Worm (Caenorhabditis elegans) whole organism, L2 larva: ENCODE measurements around the gene srbc-14.

Experiments
- C34F6.9 ChIP-seq: fragments of 150-350 bp; optimal IDR thresholded peaks from 2 replicates; lab custom pipeline; 2014; ENCODE audit warnings: missing biosample characterization, missing genetic modification characterization
- R02D3.7 ChIP-seq: fragments of 150-350 bp; optimal IDR thresholded peaks from 2 replicates; lab custom pipeline; 2014; ENCODE audit warnings: missing biosample characterization, missing genetic modification characterization
- Y55F3AM.14 ChIP-seq: fragments of 200-800 bp; sonication (Bioruptor generic); optimal IDR thresholded peaks from 2 replicates; lab custom pipeline; 2018; ENCODE audit warnings: mild to moderate bottlenecking, missing genetic modification characterization, missing compliant biosample characterization
- ZK546.5 ChIP-seq: sonication (generic microtip); optimal IDR thresholded peaks from 2 replicates; lab custom pipeline; 2017; ENCODE audit warnings: missing biosample characterization, missing genetic modification characterization
- ama-1 ChIP-seq: fragments of 150-350 bp; optimal IDR thresholded peaks from 2 replicates; lab custom pipeline; 2018; ENCODE audit warnings: inconsistent platforms
- blmp-1 ChIP-seq: sonication (generic microtip); optimal IDR thresholded peaks from 2 replicates; lab custom pipeline; 2017; ENCODE audit warnings: missing genetic modification characterization, mild to moderate bottlenecking, missing compliant biosample characterization, antibody characterized with exemption, moderate library complexity; ENCODE audit not compliant: insufficient read depth
- ceh-16 ChIP-seq: fragments of 150-350 bp; optimal IDR thresholded peaks from 2 replicates; lab custom pipeline; 2014; ENCODE audit warnings: missing biosample characterization, missing genetic modification characterization
- dmd-4 ChIP-seq: sonication (generic microtip); optimal IDR thresholded peaks from 2 replicates; lab custom pipeline; 2017; ENCODE audit warnings: missing biosample characterization, missing genetic modification characterization
- egl-27 ChIP-seq: sonication (generic microtip); optimal IDR thresholded peaks from 3 replicates; lab custom pipeline; 2017; ENCODE audit warnings: missing biosample characterization, missing genetic modification reagents, missing genetic modification characterization
- elt-1 ChIP-seq: fragments of 150-350 bp; optimal IDR thresholded peaks from 2 replicates; lab custom pipeline; 2014; ENCODE audit warnings: missing biosample characterization, missing genetic modification characterization
- elt-3 ChIP-seq: sonication (generic microtip); optimal IDR thresholded peaks from 2 replicates; lab custom pipeline; 2017; ENCODE audit warnings: missing biosample characterization, missing genetic modification characterization
- lin-11 ChIP-seq: fragments of 150-350 bp; sonication (generic microtip); optimal IDR thresholded peaks from 2 replicates; lab custom pipeline; 2014; ENCODE audit warnings: missing biosample characterization, missing genetic modification characterization, inconsistent platforms, mixed read lengths
- lin-39 ChIP-seq: fragments of 150-350 bp; optimal IDR thresholded peaks from 2 replicates; lab custom pipeline; 2014; ENCODE audit warnings: missing biosample characterization, missing genetic modification reagents, missing genetic modification characterization
- mab-5 ChIP-seq: fragments of 150-350 bp; optimal IDR thresholded peaks from 2 replicates; lab custom pipeline; 2014; ENCODE audit warnings: missing biosample characterization, missing genetic modification characterization
- mbf-1 ChIP-seq: sonication (generic microtip); optimal IDR thresholded peaks from 2 replicates; lab custom pipeline; 2017; ENCODE audit warnings: missing biosample characterization, missing genetic modification characterization
- mdl-1 ChIP-seq, 2 experiments: fragments of 150-350 bp in 1 of 2; sonication (generic microtip) in 1 of 2; optimal IDR thresholded peaks; 2 replicates each; lab custom pipeline; 2017; ENCODE audit warnings: missing biosample characterization in 2 of 2, missing genetic modification characterization in 2 of 2
- nhr-10 ChIP-seq: sonication (generic microtip); optimal IDR thresholded peaks from 2 replicates; lab custom pipeline; 2017; ENCODE audit warnings: missing biosample characterization, missing genetic modification characterization
- nhr-12 ChIP-seq: fragments of 150-350 bp; optimal IDR thresholded peaks from 2 replicates; lab custom pipeline; 2014; ENCODE audit warnings: missing biosample characterization, missing genetic modification characterization
- nhr-21 ChIP-seq: fragments of 150-350 bp; optimal IDR thresholded peaks from 2 replicates; lab custom pipeline; 2014; ENCODE audit warnings: missing biosample characterization, missing genetic modification characterization
- nhr-23 ChIP-seq: fragments of 150-350 bp; optimal IDR thresholded peaks from 2 replicates; lab custom pipeline; 2014; ENCODE audit warnings: missing biosample characterization, missing genetic modification reagents, missing genetic modification characterization
- nhr-237 ChIP-seq: fragments of 150-350 bp; optimal IDR thresholded peaks from 2 replicates; lab custom pipeline; 2014; ENCODE audit warnings: missing biosample characterization, missing genetic modification characterization
- nhr-77 ChIP-seq: fragments of 150-350 bp; optimal IDR thresholded peaks from 2 replicates; lab custom pipeline; 2014; ENCODE audit warnings: missing biosample characterization, missing genetic modification characterization
- sem-4 ChIP-seq: fragments of 150-350 bp; optimal IDR thresholded peaks from 2 replicates; lab custom pipeline; 2014; ENCODE audit warnings: missing biosample characterization, missing genetic modification reagents, missing genetic modification characterization
- sma-9 ChIP-seq, 2 experiments: fragments of 150-350 bp in 1 of 2; sonication (generic microtip) in 1 of 2; optimal IDR thresholded peaks; 2 replicates each; lab custom pipeline; 2014 to 2016; ENCODE audit warnings: missing genetic modification characterization in 2 of 2, mild to moderate bottlenecking in 1 of 2, missing biosample characterization in 1 of 2, missing compliant biosample characterization in 1 of 2, missing genetic modification reagents in 1 of 2, moderate library complexity in 1 of 2
- unc-39 ChIP-seq: fragments of 150-350 bp; optimal IDR thresholded peaks from 2 replicates; lab custom pipeline; 2014; ENCODE audit warnings: missing biosample characterization, missing genetic modification characterization
- ztf-1 ChIP-seq: fragments of 200-800 bp; sonication (Bioruptor generic); conservative IDR thresholded peaks from 2 replicates; pipeline ENCODE4 v1.3.6; 2022; ENCODE audit warnings: missing genetic modification characterization, missing compliant biosample characterization
- ztf-4 ChIP-seq: fragments of 150-350 bp; optimal IDR thresholded peaks from 2 replicates; lab custom pipeline; 2014; ENCODE audit warnings: missing biosample characterization, missing genetic modification characterization

Gene srbc-14

ce11 chrV:17071578-17071977 is at the start of gene srbc-14:
Gene srbc-14 (minus strand): TSS chrV:17071678.
- no peak for TF ChIP-seq elt-1 (tag; lab: Kevin White, UChicago)
- no peak for TF ChIP-seq unc-39 (tag; lab: Kevin White, UChicago)
- no peak for TF ChIP-seq C34F6.9 (tag; lab: Kevin White, UChicago)
- TF ChIP-seq nhr-10 (tag; lab: Kevin White, UChicago), result no peak
- no peak for TF ChIP-seq nhr-237 (tag; lab: Kevin White, UChicago)
- TF ChIP-seq nhr-77 (tag; lab: Kevin White, UChicago), result no peak
- TF ChIP-seq nhr-21 (tag; lab: Kevin White, UChicago), result no peak
- no peak for TF ChIP-seq lin-39 (tag; lab: Kevin White, UChicago)
- no peak for TF ChIP-seq nhr-23 (tag; lab: Kevin White, UChicago)
- TF ChIP-seq ztf-1 (GFP tag; lab: Robert Waterston, UW), result no peak
- no peak for TF ChIP-seq ceh-16 (tag; lab: Kevin White, UChicago)
- TF ChIP-seq sma-9 (GFP tag; optimal IDR thresholded peaks at IDR 0.05; lab: Kevin White, UChicago), result no peak
- no peak for TF ChIP-seq sma-9 (tag; optimal IDR thresholded peaks at IDR 0.05; lab: Kevin White, UChicago)
- TF ChIP-seq mbf-1 (tag; lab: Kevin White, UChicago), result no peak
- TF ChIP-seq ZK546.5 (tag; lab: Kevin White, UChicago), result no peak

DNA sequence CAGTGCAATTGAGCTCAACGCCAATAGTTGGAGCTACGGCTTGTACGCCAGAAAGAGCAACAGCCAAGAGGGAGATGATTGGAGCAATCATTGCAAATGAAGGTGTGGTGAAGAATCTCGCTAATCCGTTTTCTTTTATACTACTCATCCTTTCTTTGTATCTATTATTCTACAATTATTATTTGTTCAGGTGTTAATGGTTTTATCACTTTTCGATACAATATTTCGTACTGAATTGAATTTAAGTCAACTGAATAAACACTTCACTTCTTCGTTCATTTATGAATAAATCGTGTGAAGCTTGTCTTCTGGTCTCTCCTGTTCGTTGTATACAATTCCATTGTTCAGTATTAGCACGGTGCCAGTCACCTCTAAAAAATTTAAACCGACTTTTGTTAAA is 36.8 kb upstream of the srbc-14 start, which contains the start of gene ZK218.11:
ZK218.11 (minus strand) TSS at position 101 of the 400 bp plus-strand sequence.
- TF ChIP-seq ama-1 (lab: Kevin White, UChicago) (no peak), R02D3.7 (tag; lab: Kevin White, UChicago) (no peak), nhr-12 (tag; lab: Kevin White, UChicago) (no peak), nhr-21 (tag; lab: Kevin White, UChicago) (no peak)

ce11 chrV:17105483-17105882 is 34.0 kb upstream of the srbc-14 start, which contains the start of gene ZK218.7:
Gene ZK218.7 (plus strand): TSS chrV:17105783.
- no peak for TF ChIP-seq dmd-4 (tag; lab: Kevin White, UChicago)
- TF ChIP-seq sem-4, result no peak

DNA sequence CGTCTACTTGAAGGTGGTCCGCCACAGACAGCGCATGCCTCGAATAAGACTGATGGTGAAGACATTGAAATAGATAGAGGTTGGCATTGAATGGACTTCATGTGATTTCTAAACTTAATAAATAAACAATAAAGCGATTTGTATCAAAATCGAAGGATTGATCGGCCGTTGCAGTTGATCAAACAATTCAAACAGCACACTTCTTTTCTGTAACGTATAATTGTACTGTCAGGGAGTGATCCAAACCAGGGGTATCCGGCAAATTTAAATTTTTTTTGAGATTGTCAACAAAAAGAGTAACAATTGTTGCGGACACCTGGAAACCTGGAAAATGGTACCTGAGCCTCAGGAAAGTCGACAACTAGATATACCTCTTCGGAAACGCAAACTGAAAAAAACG is 33.0 kb upstream of the srbc-14 start, which contains the start of gene nhr-248:
nhr-248 (minus strand) TSS at position 101 of the 400 bp plus-strand sequence.
- TF ChIP-seq egl-27 (tag; lab: Kevin White, UChicago) (no peak), ceh-16 (tag; lab: Kevin White, UChicago) (no peak), mdl-1 (tag; optimal IDR thresholded peaks at IDR 0.05; lab: Kevin White, UChicago) (no peak), nhr-10 (tag; lab: Kevin White, UChicago) (no peak)
- TF ChIP-seq, all 48 proteins: peak for 0

DNA sequence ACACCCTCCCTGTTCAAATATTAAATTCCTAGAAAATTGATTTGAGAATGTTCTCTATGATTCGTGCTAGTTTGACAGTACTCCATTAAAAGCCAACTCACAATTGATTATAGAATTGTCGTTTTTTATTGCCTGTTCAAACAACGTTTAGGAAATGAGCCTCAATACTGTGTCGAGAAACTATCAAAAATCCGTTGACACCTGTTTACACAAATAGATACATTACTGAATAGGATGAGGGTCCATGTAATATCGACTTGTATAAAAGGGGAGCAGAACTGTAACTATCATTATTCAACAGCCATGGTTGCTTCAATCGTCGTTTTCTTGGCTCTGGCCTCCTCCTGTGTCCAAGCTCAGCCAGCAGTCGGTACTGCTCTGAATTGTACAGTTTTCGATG is 29.4 kb upstream of the srbc-14 start, which contains the start of gene ZK218.5:
ZK218.5 (plus strand) TSS at position 301 of the 400 bp plus-strand sequence.
- no peak for TF ChIP-seq mab-5 (tag; lab: Kevin White, UChicago)

ce11 chrV:17098669-17099068 is 27.2 kb upstream of the srbc-14 start, which contains the start of the genes ZK218.3 and ZK218.4:
Gene ZK218.3 (minus strand): TSS chrV:17098769.
Gene ZK218.4 (plus strand): TSS chrV:17098854.
- TF ChIP-seq blmp-1 (no peak), ztf-4 (tag; lab: Kevin White, UChicago) (no peak), Y55F3AM.14 (GFP tag; lab: Kevin White, UChicago) (no peak), elt-3 (no peak), ztf-1 (GFP tag; lab: Robert Waterston, UW) (no peak), egl-27 (tag; lab: Kevin White, UChicago) (no peak)

ce11 chrV:17094568-17094967 is 23.1 kb upstream of the srbc-14 start:
- TF ChIP-seq R02D3.7 (tag; lab: Kevin White, UChicago) (no peak), lin-11 (tag; lab: Kevin White, UChicago) (no peak)

DNA sequence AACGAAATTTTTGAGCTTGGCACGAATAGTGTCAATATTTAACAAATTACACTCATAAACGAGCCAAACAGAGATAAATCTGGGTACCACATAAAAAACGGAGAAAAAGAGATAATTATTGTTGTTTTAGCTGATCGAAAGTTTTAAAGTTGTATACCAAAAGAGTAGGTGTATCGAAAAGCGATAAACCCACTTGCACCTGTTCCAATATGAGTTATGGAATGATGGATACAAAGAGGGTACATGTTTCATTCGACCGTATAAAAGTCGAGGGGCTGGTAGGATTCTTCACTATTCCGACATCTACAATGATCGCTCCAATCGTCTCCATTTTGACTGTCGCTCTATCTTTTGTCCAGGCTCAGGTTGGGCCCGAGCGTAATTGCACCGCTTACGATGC is 20.8 kb upstream of the srbc-14 start, which contains the start of gene ZK218.1:
ZK218.1 (plus strand) TSS at position 301 of the 400 bp plus-strand sequence.
- TF ChIP-seq ztf-4 (tag; lab: Kevin White, UChicago), result no peak
